Fruit fly (Drosophila melanogaster): ENCODE measurements around the gene Mcm2.

Mcm2 gene

dm6 chr3R:8264302-8265080 is at the start of gene Mcm2, which contains the start of gene RPA1 (continued):
- TF ChIP-seq pnt (GFP tag; optimal IDR thresholded peaks at IDR 0.05): peak; percentile 45
- TF ChIP-seq lov (optimal IDR thresholded peaks at IDR 0.05): no peak
- no peak for TF ChIP-seq lov (GFP tag; IDR thresholded peaks at IDR 0.05)
- no peak for TF ChIP-seq mld (GFP tag; IDR thresholded peaks at IDR 0.05; ENCODE audit: partially characterized antibody)
- peak; percentile 47 for TF ChIP-seq kay (GFP tag; optimal IDR thresholded peaks at IDR 0.05)
- TF ChIP-seq CG16815 (GFP tag; optimal IDR thresholded peaks at IDR 0.05): peak; percentile 89
- peak; percentile 17 for TF ChIP-seq CG9876 (GFP tag; optimal IDR thresholded peaks at IDR 0.05)
- TF ChIP-seq kni (GFP tag; optimal IDR thresholded peaks at IDR 0.05): peak; percentile 76
- peak; percentile 35; the same call in 1 of the 2 replicates for TF ChIP-seq CG5953 (GFP tag; IDR thresholded peaks at IDR 0.05)
- peak; percentile 84 for TF ChIP-seq CG18262 (tag; optimal IDR thresholded peaks at IDR 0.05)
- no peak for TF ChIP-seq Atf-2 (GFP tag; optimal IDR thresholded peaks at IDR 0.05)
- TF ChIP-seq Tbp (GFP tag; optimal IDR thresholded peaks at IDR 0.05): no peak
- TF ChIP-seq Med (GFP tag): peak; percentile 88
- TF ChIP-seq CG18599 (GFP tag; optimal IDR thresholded peaks at IDR 0.05): peak; percentile 81
- no peak for TF ChIP-seq CG1647 (GFP tag; optimal IDR thresholded peaks at IDR 0.05)
- no peak for TF ChIP-seq vfl (GFP tag; optimal IDR thresholded peaks at IDR 0.05)
- TF ChIP-seq CG9932 (GFP tag; IDR thresholded peaks at IDR 0.05): peak; percentile 93
- TF ChIP-seq CG11398 (GFP tag; optimal IDR thresholded peaks at IDR 0.05): no peak
- peak; percentile 43; the same call in 1 of the 3 replicates for TF ChIP-seq CG6791 (GFP tag; IDR thresholded peaks at IDR 0.05; ENCODE audit: partially characterized antibody)
- peak; percentile 21; the same call in 1 of the 2 replicates for TF ChIP-seq CG13287 (GFP tag; IDR thresholded peaks at IDR 0.05; ENCODE audit: partially characterized antibody)
- peak; percentile 88 for TF ChIP-seq CG31441 (GFP tag; IDR thresholded peaks at IDR 0.05)
- peak; percentile 35 for TF ChIP-seq CG1529 (GFP tag; optimal IDR thresholded peaks at IDR 0.05)
- peak; percentile 6 for TF ChIP-seq CG10274 (GFP tag; optimal IDR thresholded peaks at IDR 0.05)
- no peak for TF ChIP-seq hb (GFP tag; IDR thresholded peaks at IDR 0.05; ENCODE audit: partially characterized antibody)
- TF ChIP-seq CG16779 (GFP tag; IDR thresholded peaks at IDR 0.05): 0 out of 2 replicates have a peak, but pooled peaks have one; percentile 24
- peak; percentile 23 for TF ChIP-seq maf-S (GFP tag; optimal IDR thresholded peaks at IDR 0.05)
- TF ChIP-seq sr (GFP tag; IDR thresholded peaks at IDR 0.05): peak; percentile 52; the same call in 1 of the 3 replicates
- TF ChIP-seq CG8290 (GFP tag; optimal IDR thresholded peaks at IDR 0.05): peak; percentile 24
- peak in 1 of 2 experiments; percentile 30 for TF ChIP-seq CG8290 (tag; optimal IDR thresholded peaks at IDR 0.05)
- TF ChIP-seq CG31388 (GFP tag; optimal IDR thresholded peaks at IDR 0.05): peak; percentile 29
- TF ChIP-seq B-H2 (GFP tag; optimal IDR thresholded peaks at IDR 0.05): peak; percentile 68
- peak; percentile 71 for TF ChIP-seq CG10366 (GFP tag; IDR thresholded peaks at IDR 0.05)
- peak; percentile 47 to 81 for TF ChIP-seq dpn (GFP tag; optimal IDR thresholded peaks at IDR 0.05)
- TF ChIP-seq disco-r (GFP tag; optimal IDR thresholded peaks at IDR 0.05): peak; percentile 17
- peak; percentile 15; the same call in 1 of the 2 replicates for TF ChIP-seq Scr (GFP tag; IDR thresholded peaks at IDR 0.05; ENCODE audit: partially characterized antibody)
- peak; percentile 32 for TF ChIP-seq Ada2b (GFP tag; IDR thresholded peaks at IDR 0.05)
- TF ChIP-seq Lim3 (GFP tag; IDR thresholded peaks at IDR 0.05): no peak
- TF ChIP-seq Atf6 (GFP tag; IDR thresholded peaks at IDR 0.05): peak; percentile 50; the same call in 1 of the 2 replicates
- TF ChIP-seq Doc2 (GFP tag; IDR thresholded peaks at IDR 0.05): peak; percentile 34; the same call in 1 of the 2 replicates
- TF ChIP-seq YL-1 (GFP tag; optimal IDR thresholded peaks at IDR 0.05): peak; percentile 65
- peak; percentile 66 for TF ChIP-seq CG8388 (GFP tag; optimal IDR thresholded peaks at IDR 0.05)
- no peak for TF ChIP-seq CG12744 (GFP tag; optimal IDR thresholded peaks at IDR 0.05)
- peak; percentile 47 for TF ChIP-seq CG6813 (GFP tag; optimal IDR thresholded peaks at IDR 0.05)
- TF ChIP-seq CG8281 (tag; optimal IDR thresholded peaks at IDR 0.05): peak; percentile 50
- TF ChIP-seq CG5245 (GFP tag; optimal IDR thresholded peaks at IDR 0.05): peak; percentile 68
- peak; percentile 78 for TF ChIP-seq ken (GFP tag; IDR thresholded peaks at IDR 0.05)
- TF ChIP-seq CG11085 (GFP tag; IDR thresholded peaks at IDR 0.05): peak; percentile 73
- 0 out of 2 replicates have a peak, but pooled peaks have one; percentile 23 for TF ChIP-seq dati (GFP tag; IDR thresholded peaks at IDR 0.05)
- TF ChIP-seq lbe (GFP tag; optimal IDR thresholded peaks at IDR 0.05): peak; percentile 49
- TF ChIP-seq trh (GFP tag; optimal IDR thresholded peaks at IDR 0.05): peak; percentile 49

Data from whole organism, embryonic.